Worm (Caenorhabditis elegans): ENCODE data around the gene pcm-1.

pcm-1 gene

DNA sequence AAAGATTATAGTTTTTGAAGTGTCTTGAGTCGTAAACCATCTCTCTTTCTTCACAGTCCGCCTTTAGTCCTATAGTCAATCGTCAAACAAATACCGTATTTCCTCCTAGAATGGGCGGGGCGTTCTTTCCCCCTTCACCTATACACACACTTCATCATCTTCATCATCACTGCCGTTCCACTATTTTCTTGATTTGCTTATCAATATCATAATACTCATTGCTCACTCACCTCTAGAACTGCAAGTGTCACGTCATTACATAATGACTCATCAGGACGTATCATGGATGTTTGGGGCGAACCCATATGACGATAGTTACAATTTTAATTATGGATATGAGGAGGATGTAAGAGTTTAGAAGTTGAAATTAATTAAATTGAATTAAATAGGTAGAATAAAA is 47.0 kb upstream of the pcm-1 start:
- TF ChIP-seq nhr-10 (tag; optimal IDR thresholded peaks at IDR 0.05) (no peak), elt-3 (tag; optimal IDR thresholded peaks at IDR 0.05) (no peak), nhr-11 (tag; optimal IDR thresholded peaks at IDR 0.05) (no peak), nhr-21 (tag; optimal IDR thresholded peaks at IDR 0.05) (no peak), snpc-4 (tag; optimal IDR thresholded peaks at IDR 0.05) (no peak), C34F6.9 (tag; optimal IDR thresholded peaks at IDR 0.05) (no peak), dmd-4 (tag; optimal IDR thresholded peaks at IDR 0.05) (no peak), mbf-1 (tag; optimal IDR thresholded peaks at IDR 0.05) (no peak), lin-39 (tag; optimal IDR thresholded peaks at IDR 0.05) (no peak), aly-2 (tag; optimal IDR thresholded peaks at IDR 0.05) (no peak), lin-13 (GFP tag; optimal IDR thresholded peaks at IDR 0.05) (no peak), fos-1 (tag; optimal IDR thresholded peaks at IDR 0.05) (no peak), skn-1 (tag; optimal IDR thresholded peaks at IDR 0.05) (no peak), nhr-129 (tag; optimal IDR thresholded peaks at IDR 0.05) (no peak), sem-4 (tag; optimal IDR thresholded peaks at IDR 0.05) (no peak), peb-1 (tag; optimal IDR thresholded peaks at IDR 0.05) (no peak), ama-1 (optimal IDR thresholded peaks at IDR 0.05) (no peak)

DNA sequence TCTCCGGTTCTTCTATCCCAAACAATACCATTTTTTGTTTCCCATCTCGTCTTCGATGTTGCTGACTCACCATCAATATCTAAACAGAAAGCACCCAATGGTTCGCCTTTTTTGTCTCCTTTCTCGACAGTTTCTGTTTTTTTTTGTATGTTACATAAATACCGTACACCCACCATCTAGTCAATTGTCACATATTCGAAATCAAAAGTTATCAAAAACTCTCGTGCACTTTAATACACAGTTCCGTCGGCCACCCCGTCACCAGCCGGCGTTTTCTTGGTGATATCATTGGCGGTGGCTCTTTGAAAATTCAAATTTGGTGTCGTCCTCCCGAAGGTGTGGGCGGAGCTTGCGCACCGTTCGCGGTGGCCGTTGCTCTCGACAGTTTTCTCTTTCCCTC is 44.2 kb upstream of the pcm-1 start:
- no peak for TF ChIP-seq skn-1 (tag; optimal IDR thresholded peaks at IDR 0.05)
- TF ChIP-seq mdl-1 (tag; optimal IDR thresholded peaks at IDR 0.05) = no peak
- no peak for TF ChIP-seq dmd-4 (tag; optimal IDR thresholded peaks at IDR 0.05)
- no peak for TF ChIP-seq ztf-1 (GFP tag; conservative IDR thresholded peaks at IDR 0.05)
- no peak for TF ChIP-seq nhr-23 (tag; optimal IDR thresholded peaks at IDR 0.05)
- TF ChIP-seq alr-1 (tag; optimal IDR thresholded peaks at IDR 0.05) = no peak
- TF ChIP-seq mab-5 (tag; optimal IDR thresholded peaks at IDR 0.05) = no peak
- no peak for TF ChIP-seq lin-13 (GFP tag; optimal IDR thresholded peaks at IDR 0.05)
- no peak for TF ChIP-seq ztf-4 (tag; optimal IDR thresholded peaks at IDR 0.05)
- no peak for TF ChIP-seq nhr-129 (tag; optimal IDR thresholded peaks at IDR 0.05)
- TF ChIP-seq unc-55 (GFP tag; optimal IDR thresholded peaks at IDR 0.05) = no peak
- no peak for TF ChIP-seq ztf-11 (tag; optimal IDR thresholded peaks at IDR 0.05)
- TF ChIP-seq snpc-4 (tag; optimal IDR thresholded peaks at IDR 0.05) = no peak
- no peak for TF ChIP-seq nhr-77 (tag; optimal IDR thresholded peaks at IDR 0.05)
- no peak for TF ChIP-seq lin-11 (tag; optimal IDR thresholded peaks at IDR 0.05)
- TF ChIP-seq ceh-82 (tag; optimal IDR thresholded peaks at IDR 0.05) = no peak
- no peak for TF ChIP-seq ceh-16 (tag; optimal IDR thresholded peaks at IDR 0.05)
- TF ChIP-seq elt-3 (tag; optimal IDR thresholded peaks at IDR 0.05) = no peak
- no peak for TF ChIP-seq ZK546.5 (tag; optimal IDR thresholded peaks at IDR 0.05)
- TF ChIP-seq nhr-11 (tag; optimal IDR thresholded peaks at IDR 0.05) = no peak

DNA sequence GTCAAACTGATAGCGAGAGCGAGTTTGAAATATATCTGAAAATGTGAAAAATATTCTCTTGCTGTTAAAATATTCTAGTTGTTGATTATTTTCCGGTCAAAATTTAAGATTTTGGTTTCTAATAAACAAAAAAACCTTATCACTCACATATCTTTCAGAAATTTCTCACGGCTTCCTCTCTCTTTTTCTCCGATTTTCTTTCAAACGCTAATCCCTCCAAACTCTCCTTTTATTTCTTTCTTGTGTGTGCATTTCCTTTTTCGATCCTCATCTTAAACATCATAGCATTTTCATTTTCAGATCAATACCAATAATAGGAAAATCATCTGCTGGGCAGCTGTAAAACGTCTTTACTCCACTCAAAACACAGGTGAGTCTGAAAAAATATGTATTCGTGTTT is 39.6 kb upstream of the pcm-1 start, which contains the start of gene fos-1:
Gene fos-1 (plus strand): TSS at position 301 of the 400 bp plus-strand sequence.
- no peak for TF ChIP-seq skn-1 (tag; optimal IDR thresholded peaks at IDR 0.05)

DNA sequence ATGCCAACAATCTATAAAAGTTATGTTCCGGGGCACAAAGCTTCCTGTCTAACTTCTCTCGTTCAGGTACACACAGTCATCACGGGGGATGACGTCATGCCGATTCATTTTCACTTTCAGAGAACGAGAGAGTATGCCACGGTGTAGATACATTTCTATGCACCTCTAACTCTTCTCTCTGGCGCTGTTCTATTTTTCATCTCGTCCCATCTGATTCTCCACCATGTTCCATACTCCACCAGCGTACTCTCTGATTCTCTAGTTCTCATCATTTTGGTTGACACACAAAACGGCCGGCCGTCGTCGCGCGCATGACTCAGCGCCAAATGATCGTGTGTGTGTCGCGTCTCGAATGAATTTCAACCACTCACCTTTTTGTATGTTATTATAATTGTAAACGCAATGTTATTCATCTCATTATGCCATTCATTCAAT is 36.7 kb upstream of the pcm-1 start:
- TF ChIP-seq peb-1 (tag; optimal IDR thresholded peaks at IDR 0.05) (peak; percentile 32), crh-2 (tag; optimal IDR thresholded peaks at IDR 0.05) (peak; percentile 98), F13H6.1 (tag; optimal IDR thresholded peaks at IDR 0.05) (peak; percentile 97), skn-1 (tag; optimal IDR thresholded peaks at IDR 0.05) (no peak), zag-1 (tag; optimal IDR thresholded peaks at IDR 0.05) (no peak), nhr-129 (tag; optimal IDR thresholded peaks at IDR 0.05) (peak; percentile 96), mbf-1 (tag; optimal IDR thresholded peaks at IDR 0.05) (no peak), ceh-16 (tag; optimal IDR thresholded peaks at IDR 0.05) (peak; percentile 80), nhr-21 (tag; optimal IDR thresholded peaks at IDR 0.05) (peak; percentile 96), ama-1 (optimal IDR thresholded peaks at IDR 0.05) (no peak), lin-39 (tag; optimal IDR thresholded peaks at IDR 0.05) (no peak), lin-11 (tag; optimal IDR thresholded peaks at IDR 0.05) (peak; percentile 67), aly-2 (tag; optimal IDR thresholded peaks at IDR 0.05) (no peak), lsy-2 (tag; optimal IDR thresholded peaks at IDR 0.05) (peak; percentile 73 to 91), nhr-12 (tag; optimal IDR thresholded peaks at IDR 0.05) (peak; percentile 10), mdl-1 (tag; optimal IDR thresholded peaks at IDR 0.05) (peak; percentile 83 to 87), sma-3 (GFP tag; optimal IDR thresholded peaks at IDR 0.05) (peak; percentile 97), nhr-23 (tag; optimal IDR thresholded peaks at IDR 0.05) (no peak), lin-13 (GFP tag; optimal IDR thresholded peaks at IDR 0.05) (peak; percentile 67), ztf-1 (GFP tag; conservative IDR thresholded peaks at IDR 0.05) (no peak), C34F6.9 (tag; optimal IDR thresholded peaks at IDR 0.05) (peak; percentile 95), unc-62 (GFP tag; optimal IDR thresholded peaks at IDR 0.05) (peak; percentile 91), nhr-10 (tag; optimal IDR thresholded peaks at IDR 0.05) (peak; percentile 61), nhr-237 (tag; optimal IDR thresholded peaks at IDR 0.05) (no peak), ztf-4 (tag; optimal IDR thresholded peaks at IDR 0.05) (peak; percentile 97), ztf-11 (tag; optimal IDR thresholded peaks at IDR 0.05) (no peak), sem-4 (tag; optimal IDR thresholded peaks at IDR 0.05) (peak; percentile 82), fos-1 (tag; optimal IDR thresholded peaks at IDR 0.05) (no peak), sma-9 (GFP tag; optimal IDR thresholded peaks at IDR 0.05) (peak; percentile 99), sma-9 (tag; optimal IDR thresholded peaks at IDR 0.05) (no peak), alr-1 (tag; optimal IDR thresholded peaks at IDR 0.05) (peak; percentile 55), dmd-4 (tag; optimal IDR thresholded peaks at IDR 0.05) (no peak), unc-39 (tag; optimal IDR thresholded peaks at IDR 0.05) (no peak), mab-5 (tag; optimal IDR thresholded peaks at IDR 0.05) (no peak), elt-3 (tag; optimal IDR thresholded peaks at IDR 0.05) (no peak), unc-55 (GFP tag; optimal IDR thresholded peaks at IDR 0.05) (peak; percentile 90), ZK546.5 (tag; optimal IDR thresholded peaks at IDR 0.05) (no peak), R02D3.7 (tag; optimal IDR thresholded peaks at IDR 0.05) (no peak), Y55F3AM.14 (GFP tag; optimal IDR thresholded peaks at IDR 0.05) (peak; percentile 92), blmp-1 (tag; optimal IDR thresholded peaks at IDR 0.05; ENCODE audit: insufficient read depth) (peak; percentile 100)
